Fruit fly (Drosophila melanogaster): ENCODE measurements around the gene His4r.

The His4r gene

DNA sequence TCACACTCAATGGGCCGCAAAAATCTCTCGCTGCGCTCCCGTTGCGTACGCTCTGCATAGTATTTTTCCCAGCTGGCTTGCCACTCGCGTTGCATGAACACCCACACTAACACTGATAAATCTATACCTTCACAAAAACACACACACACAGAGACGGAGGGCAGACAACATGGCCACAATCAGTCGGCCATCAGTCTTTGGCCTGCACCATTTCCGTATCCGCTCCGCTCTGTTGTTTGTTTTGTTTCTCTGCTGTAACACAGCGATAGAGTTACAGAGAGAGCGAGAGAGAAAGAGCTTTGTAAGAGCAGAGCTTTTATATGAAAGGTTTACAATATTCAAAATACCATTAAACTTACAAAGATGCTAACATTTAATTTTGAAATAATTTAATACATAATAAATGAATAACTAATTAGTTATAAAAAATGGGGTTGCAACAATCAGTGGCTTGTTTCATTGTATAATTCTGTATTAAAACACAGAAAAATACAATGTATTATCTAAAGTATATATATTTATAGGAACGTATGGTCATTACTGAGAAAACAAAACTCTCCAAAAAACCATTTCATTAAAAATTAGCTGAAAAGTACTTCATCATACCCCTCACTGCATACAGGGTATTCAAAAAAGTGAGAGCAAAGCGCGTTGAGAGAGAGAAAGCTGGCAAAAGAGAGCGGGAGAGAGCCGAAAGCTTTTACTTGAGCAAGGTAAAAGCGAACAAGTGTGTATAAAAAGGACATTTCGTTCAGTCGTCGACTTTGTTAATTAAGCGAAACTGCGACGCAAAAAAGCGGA is 16.5 kb upstream of the His4r start, which contains the start of gene CG14853 (continued):
- peak; percentile 62 for TF ChIP-seq BtbVII (GFP tag; optimal IDR thresholded peaks at IDR 0.05)
- TF ChIP-seq C15 (GFP tag; IDR thresholded peaks at IDR 0.05) = no peak
- TF ChIP-seq pum (GFP tag; optimal IDR thresholded peaks at IDR 0.05) = no peak
- TF ChIP-seq ro (GFP tag; IDR thresholded peaks at IDR 0.05) = peak; percentile 68
- no peak for TF ChIP-seq Hr39 (optimal IDR thresholded peaks at IDR 0.05)
- no peak for TF ChIP-seq slp2 (GFP tag; optimal IDR thresholded peaks at IDR 0.05)
- peak; percentile 9 for TF ChIP-seq CG3163 (GFP tag; optimal IDR thresholded peaks at IDR 0.05)
- TF ChIP-seq CG9876 (GFP tag; optimal IDR thresholded peaks at IDR 0.05) = no peak
- TF ChIP-seq CG3726 (GFP tag; IDR thresholded peaks at IDR 0.05) = no peak
- TF ChIP-seq chif (GFP tag; optimal IDR thresholded peaks at IDR 0.05) = peak; percentile 4 to 14
- TF ChIP-seq sob (GFP tag; IDR thresholded peaks at IDR 0.05) = peak; percentile 66
- no peak for TF ChIP-seq HmgD (GFP tag; optimal IDR thresholded peaks at IDR 0.05)
- peak; percentile 69 for TF ChIP-seq Chrac-16 (GFP tag; optimal IDR thresholded peaks at IDR 0.05)
- TF ChIP-seq CG17829 (tag; optimal IDR thresholded peaks at IDR 0.05) = peak; percentile 84
- no peak for TF ChIP-seq CG7786 (GFP tag; optimal IDR thresholded peaks at IDR 0.05)
- peak; percentile 63 for TF ChIP-seq CG30403 (GFP tag; optimal IDR thresholded peaks at IDR 0.05)
- TF ChIP-seq ara (GFP tag; IDR thresholded peaks at IDR 0.05) = peak; percentile 49; the same call in 1 of the 2 replicates
- TF ChIP-seq Dref (GFP tag; IDR thresholded peaks at IDR 0.05) = no peak
- peak; percentile 17; the same call in 1 of the 2 replicates for TF ChIP-seq dimm (GFP tag; IDR thresholded peaks at IDR 0.05)
- peak; percentile 76 for TF ChIP-seq ATbp (GFP tag; optimal IDR thresholded peaks at IDR 0.05)
- TF ChIP-seq CG15011 (GFP tag; optimal IDR thresholded peaks at IDR 0.05) = peak; percentile 54
- TF ChIP-seq sna (GFP tag; IDR thresholded peaks at IDR 0.05; ENCODE audit: partially characterized antibody) = no peak
- no peak for TF ChIP-seq TFAM (GFP tag; optimal IDR thresholded peaks at IDR 0.05)
- peak; percentile 44 for TF ChIP-seq CG4617 (GFP tag; optimal IDR thresholded peaks at IDR 0.05; ENCODE audit: borderline replicate concordance)
- TF ChIP-seq Taf1 (GFP tag; IDR thresholded peaks at IDR 0.05) = no peak
- no peak for TF ChIP-seq p53 (GFP tag; optimal IDR thresholded peaks at IDR 0.05)
- peak; percentile 72 for TF ChIP-seq CG11456 (GFP tag; IDR thresholded peaks at IDR 0.05)
- TF ChIP-seq CkIIα-i1 (GFP tag; IDR thresholded peaks at IDR 0.05) = no peak
- TF ChIP-seq Deaf1 (tag; optimal IDR thresholded peaks at IDR 0.05) = peak; percentile 60
- TF ChIP-seq CG4360 (GFP tag; IDR thresholded peaks at IDR 0.05) = no peak
- TF ChIP-seq pros (GFP tag; optimal IDR thresholded peaks at IDR 0.05) = no peak
- peak; percentile 83 for TF ChIP-seq esg (GFP tag; conservative IDR thresholded peaks at IDR 0.05)
- TF ChIP-seq CG17328 (GFP tag; IDR thresholded peaks at IDR 0.05) = peak; percentile 82
- TF ChIP-seq hth (optimal IDR thresholded peaks at IDR 0.05) = no peak
- TF ChIP-seq CG10979 (tag; optimal IDR thresholded peaks at IDR 0.05) = peak; percentile 62
- TF ChIP-seq lab (GFP tag; optimal IDR thresholded peaks at IDR 0.05) = peak; percentile 69
- no peak for TF ChIP-seq fru (optimal IDR thresholded peaks at IDR 0.05)
- TF ChIP-seq twi (tag; optimal IDR thresholded peaks at IDR 0.05) = peak; percentile 54
- TF ChIP-seq CG9609 (GFP tag; optimal IDR thresholded peaks at IDR 0.05) = no peak
- peak; percentile 46 for TF ChIP-seq CG11247 (GFP tag; IDR thresholded peaks at IDR 0.05)
- peak; percentile 79 for TF ChIP-seq CG6765 (GFP tag; optimal IDR thresholded peaks at IDR 0.05)
- TF ChIP-seq CG16779 (GFP tag; IDR thresholded peaks at IDR 0.05) = no peak
- TF ChIP-seq Oli (tag; optimal IDR thresholded peaks at IDR 0.05) = peak; percentile 90
- no peak for TF ChIP-seq CG1024 (GFP tag; IDR thresholded peaks at IDR 0.05)
- peak; percentile 7; the same call in 1 of the 2 replicates for TF ChIP-seq CG31224 (GFP tag; IDR thresholded peaks at IDR 0.05)
- peak; percentile 67 for TF ChIP-seq CG18599 (GFP tag; optimal IDR thresholded peaks at IDR 0.05)
- peak; percentile 77 for TF ChIP-seq Dek (tag; optimal IDR thresholded peaks at IDR 0.05)
- TF ChIP-seq sisA (GFP tag; IDR thresholded peaks at IDR 0.05) = peak; percentile 56
- TF ChIP-seq pan (optimal IDR thresholded peaks at IDR 0.05) = no peak
- TF ChIP-seq pan (GFP tag; optimal IDR thresholded peaks at IDR 0.05 in 1 of 2, IDR thresholded peaks at IDR 0.05 in 1 of 2) = peak in 1 of 2 experiments; percentile 87
- peak; percentile 90 for TF ChIP-seq dmrt99B (tag; optimal IDR thresholded peaks at IDR 0.05)
